Worm (Caenorhabditis elegans): ENCODE measurements around the gene hog-1.

- TF ChIP-seq skn-1 (tag; optimal IDR thresholded peaks at IDR 0.05) (no peak), unc-130 (GFP tag; optimal IDR thresholded peaks at IDR 0.05) (no peak), fkh-10 (GFP tag; optimal IDR thresholded peaks at IDR 0.05) (no peak), unc-39 (tag; optimal IDR thresholded peaks at IDR 0.05) (no peak), nhr-111 (GFP tag; optimal IDR thresholded peaks at IDR 0.05) (no peak), snpc-4 (tag; optimal IDR thresholded peaks at IDR 0.05) (no peak)
Observed at ce11 chrX:5890080-5890479, 36.0 kb upstream of the hog-1 start, which contains the start of gene F49E10.2.
